Worm (Caenorhabditis elegans): Measurements from ENCODE around the gene col-37.

Gene col-37

ce11 chrV:12153784-12154183, 13.8 kb downstream of the col-37 start:
- TF ChIP-seq elt-2 (tag; optimal IDR thresholded peaks at IDR 0.05): no peak
- TF ChIP-seq tbx-2 (tag; optimal IDR thresholded peaks at IDR 0.05): no peak
- TF ChIP-seq lsy-12 (tag; optimal IDR thresholded peaks at IDR 0.05): no peak
- no peak for TF ChIP-seq nhr-76 (tag; optimal IDR thresholded peaks at IDR 0.05)
- TF ChIP-seq ceh-28 (tag; optimal IDR thresholded peaks at IDR 0.05): no peak
- no peak for TF ChIP-seq snpc-4 (tag; optimal IDR thresholded peaks at IDR 0.05)
- TF ChIP-seq nhr-67 (tag; optimal IDR thresholded peaks at IDR 0.05): no peak
- no peak for TF ChIP-seq sea-2 (GFP tag; optimal IDR thresholded peaks at IDR 0.05)
- no peak for TF ChIP-seq fkh-10 (GFP tag; optimal IDR thresholded peaks at IDR 0.05)
- no peak for TF ChIP-seq daf-12 (tag; optimal IDR thresholded peaks at IDR 0.05)

- TF ChIP-seq fkh-2 (tag; optimal IDR thresholded peaks at IDR 0.05) (no peak), ceh-82 (tag; optimal IDR thresholded peaks at IDR 0.05) (no peak), hmg-11 (tag; optimal IDR thresholded peaks at IDR 0.05) (no peak), nhr-25 (tag; optimal IDR thresholded peaks at IDR 0.05) (no peak), aly-2 (tag; optimal IDR thresholded peaks at IDR 0.05) (no peak), nfya-1 (tag; optimal IDR thresholded peaks at IDR 0.05; ENCODE audit: insufficient read depth) (no peak), nhr-67 (tag; optimal IDR thresholded peaks at IDR 0.05) (no peak), ceh-28 (tag; optimal IDR thresholded peaks at IDR 0.05) (no peak), nhr-76 (tag; optimal IDR thresholded peaks at IDR 0.05) (no peak), daf-12 (tag; optimal IDR thresholded peaks at IDR 0.05) (no peak), mml-1 (tag; optimal IDR thresholded peaks at IDR 0.05) (no peak), fos-1 (tag; optimal IDR thresholded peaks at IDR 0.05) (no peak), zag-1 (tag; optimal IDR thresholded peaks at IDR 0.05) (no peak), ZK546.5 (tag; optimal IDR thresholded peaks at IDR 0.05) (no peak), lin-15B (tag; optimal IDR thresholded peaks at IDR 0.05) (no peak), nhr-11 (tag; optimal IDR thresholded peaks at IDR 0.05) (no peak), jun-1 (tag; optimal IDR thresholded peaks at IDR 0.05) (no peak), nhr-237 (tag; optimal IDR thresholded peaks at IDR 0.05) (no peak)
Observed at ce11 chrV:12152857-12153256, 14.7 kb downstream of the col-37 start, which contains the start of gene C27A7.8. Gene C27A7.8 (plus strand): TSS chrV:12153157.

ce11 chrV:12150607-12151006, 16.9 kb downstream of the col-37 start, which contains the start of gene che-11:
Gene che-11 (minus strand): TSS chrV:12150707.
- no peak for TF ChIP-seq lsy-12 (tag; optimal IDR thresholded peaks at IDR 0.05)
- TF ChIP-seq ZK546.5 (tag; optimal IDR thresholded peaks at IDR 0.05): no peak
- no peak for TF ChIP-seq nhr-28 (tag; optimal IDR thresholded peaks at IDR 0.05)
- TF ChIP-seq pqm-1 (tag; optimal IDR thresholded peaks at IDR 0.05): no peak
- no peak for TF ChIP-seq nfya-1 (tag; optimal IDR thresholded peaks at IDR 0.05; ENCODE audit: insufficient read depth)
- no peak for TF ChIP-seq mml-1 (tag; optimal IDR thresholded peaks at IDR 0.05)
- no peak for TF ChIP-seq lin-39 (tag; optimal IDR thresholded peaks at IDR 0.05)
- TF ChIP-seq ceh-16 (tag; optimal IDR thresholded peaks at IDR 0.05): no peak
- TF ChIP-seq lin-15B (tag; optimal IDR thresholded peaks at IDR 0.05): no peak
- TF ChIP-seq jun-1 (tag; optimal IDR thresholded peaks at IDR 0.05): no peak
- TF ChIP-seq fos-1 (tag; optimal IDR thresholded peaks at IDR 0.05): no peak
- TF ChIP-seq nhr-43 (tag; optimal IDR thresholded peaks at IDR 0.05; ENCODE audit: poor library complexity, severe bottlenecking): no peak
- no peak for TF ChIP-seq egl-5 (tag; optimal IDR thresholded peaks at IDR 0.05)
- no peak for TF ChIP-seq nhr-67 (tag; optimal IDR thresholded peaks at IDR 0.05)
- TF ChIP-seq ceh-82 (tag; optimal IDR thresholded peaks at IDR 0.05): no peak
- no peak for TF ChIP-seq nhr-12 (tag; optimal IDR thresholded peaks at IDR 0.05)
- no peak for TF ChIP-seq ceh-28 (tag; optimal IDR thresholded peaks at IDR 0.05)
- TF ChIP-seq elt-3 (tag; optimal IDR thresholded peaks at IDR 0.05): no peak
- no peak for TF ChIP-seq fkh-10 (GFP tag; optimal IDR thresholded peaks at IDR 0.05)
- TF ChIP-seq skn-1 (tag; optimal IDR thresholded peaks at IDR 0.05): no peak

- TF ChIP-seq sea-2 (GFP tag; optimal IDR thresholded peaks at IDR 0.05) (no peak), egl-27 (tag; optimal IDR thresholded peaks at IDR 0.05) (no peak), ZK546.5 (tag; optimal IDR thresholded peaks at IDR 0.05) (no peak), nhr-11 (tag; optimal IDR thresholded peaks at IDR 0.05) (no peak), fkh-2 (tag; optimal IDR thresholded peaks at IDR 0.05) (no peak), R02D3.7 (tag; optimal IDR thresholded peaks at IDR 0.05) (no peak), fos-1 (tag; optimal IDR thresholded peaks at IDR 0.05) (no peak)
Observed at ce11 chrV:12140625-12141024, 26.9 kb downstream of the col-37 start, which contains the start of gene C27A7.3. Gene C27A7.3 (plus strand): TSS chrV:12140925.

All from whole organism, L3 larva.